Worm (Caenorhabditis elegans) whole organism, L4 larva: ENCODE measurements around the gene M01F1.8.

Experiments
- D1046.2 ChIP-seq: fragments of 200-800 bp; sonication (Bioruptor generic); IDR thresholded peaks from 2 replicates; pipeline ENCODE4 v1.3.6; 2022; ENCODE audit warnings: missing genetic modification characterization, missing compliant biosample characterization
- F44E2.7 ChIP-seq: fragments of 200-800 bp; sonication (Bioruptor generic); IDR thresholded peaks from 2 replicates; pipeline ENCODE4 v2.1.2; 2022; ENCODE audit warnings: missing genetic modification characterization, missing compliant biosample characterization
- Y5F2A.4 ChIP-seq: fragments of 200-800 bp; sonication (Bioruptor generic); optimal IDR thresholded peaks from 2 replicates; lab custom pipeline; 2018; ENCODE audit warnings: mild to moderate bottlenecking, missing genetic modification characterization, missing compliant biosample characterization
- Y75B8A.6 ChIP-seq: fragments of 200-800 bp; sonication (Bioruptor generic); IDR thresholded peaks from 2 replicates; pipeline ENCODE4 v1.3.6; 2022; ENCODE audit warnings: missing genetic modification reagents, missing genetic modification characterization, missing compliant biosample characterization
- ZK337.2 ChIP-seq: fragments of 200-800 bp; sonication (Bioruptor generic); IDR thresholded peaks from 2 replicates; pipeline ENCODE4 v1.3.6; 2022; ENCODE audit warnings: missing genetic modification reagents, missing genetic modification characterization, missing compliant biosample characterization
- ceh-28 ChIP-seq: fragments of 150-350 bp; optimal IDR thresholded peaks from 2 replicates; lab custom pipeline; 2014; ENCODE audit warnings: missing biosample characterization, missing genetic modification reagents, missing genetic modification characterization
- ceh-44 ChIP-seq: fragments of 200-800 bp; sonication (Bioruptor generic); IDR thresholded peaks from 2 replicates; pipeline ENCODE4 v1.3.6; 2022; ENCODE audit warnings: missing genetic modification reagents, missing genetic modification characterization, missing compliant biosample characterization
- ceh-62 ChIP-seq: sonication (generic microtip); optimal IDR thresholded peaks from 2 replicates; lab custom pipeline; 2017; ENCODE audit warnings: missing biosample characterization, missing genetic modification characterization
- ceh-82 ChIP-seq: sonication (generic microtip); optimal IDR thresholded peaks from 2 replicates; lab custom pipeline; 2017; ENCODE audit warnings: missing biosample characterization, missing genetic modification characterization
- ces-1 ChIP-seq: fragments of 150-350 bp; sonication (generic microtip); optimal IDR thresholded peaks from 4 replicates; lab custom pipeline; 2014; ENCODE audit warnings: missing biosample characterization, missing genetic modification reagents, missing genetic modification characterization
- cey-2 ChIP-seq: sonication (generic microtip); optimal IDR thresholded peaks from 3 replicates; lab custom pipeline; 2017; ENCODE audit warnings: missing genetic modification characterization, mild to moderate bottlenecking, missing compliant biosample characterization, antibody characterized with exemption, borderline replicate concordance; ENCODE audit not compliant: insufficient read depth
- ctbp-1 ChIP-seq: fragments of 200-800 bp; sonication (Bioruptor generic); IDR thresholded peaks from 2 replicates; pipeline ENCODE4 v1.3.6; 2022; ENCODE audit warnings: missing genetic modification reagents, missing genetic modification characterization, missing compliant biosample characterization
- daf-19 ChIP-seq: fragments of 200-800 bp; sonication (Bioruptor generic); conservative IDR thresholded peaks from 2 replicates; pipeline ENCODE4 v1.3.6; 2022; ENCODE audit warnings: missing genetic modification characterization, missing compliant biosample characterization
- dmd-8 ChIP-seq: fragments of 200-800 bp; sonication (Bioruptor generic); IDR thresholded peaks from 2 replicates; pipeline ENCODE4 v1.3.6; 2022; ENCODE audit warnings: missing genetic modification characterization, missing compliant biosample characterization
- dpl-1 ChIP-seq: fragments of 150-350 bp; optimal IDR thresholded peaks from 2 replicates; lab custom pipeline; 2014; ENCODE audit warnings: missing biosample characterization, missing genetic modification reagents, missing genetic modification characterization
- dve-1 ChIP-seq: sonication (generic microtip); optimal IDR thresholded peaks from 2 replicates; lab custom pipeline; 2017; ENCODE audit warnings: antibody characterized with exemption, mild to moderate bottlenecking, missing genetic modification characterization, missing compliant biosample characterization; ENCODE audit not compliant: insufficient read depth
- egl-43 ChIP-seq: fragments of 200-800 bp; sonication (Bioruptor generic); IDR thresholded peaks from 2 replicates; pipeline ENCODE4 v1.3.6; 2022; ENCODE audit warnings: missing genetic modification reagents, missing genetic modification characterization, missing compliant biosample characterization
- fos-1 ChIP-seq: fragments of 150-350 bp; optimal IDR thresholded peaks from 2 replicates; lab custom pipeline; 2014; ENCODE audit warnings: missing biosample characterization, missing genetic modification characterization
- lim-7 ChIP-seq: fragments of 200-800 bp; sonication (Bioruptor generic); IDR thresholded peaks from 2 replicates; pipeline ENCODE4 v1.3.6; 2022; ENCODE audit warnings: missing genetic modification characterization, missing compliant biosample characterization
- lin-1 ChIP-seq: fragments of 200-800 bp; sonication (Bioruptor generic); IDR thresholded peaks from 2 replicates; pipeline ENCODE4 v1.3.6; 2022; ENCODE audit warnings: missing genetic modification reagents, missing genetic modification characterization, missing compliant biosample characterization
- lin-38 ChIP-seq: fragments of 200-800 bp; sonication (Bioruptor generic); IDR thresholded peaks from 2 replicates; pipeline ENCODE4 v1.3.6; 2022; ENCODE audit warnings: missing genetic modification reagents, missing genetic modification characterization, missing compliant biosample characterization
- lin-39 ChIP-seq: fragments of 150-350 bp; optimal IDR thresholded peaks from 2 replicates; lab custom pipeline; 2014; ENCODE audit warnings: missing biosample characterization, missing genetic modification reagents, missing genetic modification characterization
- lir-3 ChIP-seq: sonication (generic microtip); optimal IDR thresholded peaks from 2 replicates; lab custom pipeline; 2016; ENCODE audit warnings: mild to moderate bottlenecking, missing genetic modification characterization, missing compliant biosample characterization
- lsy-2 ChIP-seq, 2 experiments: fragments of 150-350 bp in 1 of 2; sonication (generic microtip) in 1 of 2; optimal IDR thresholded peaks; 2 replicates each; lab custom pipeline; 2014 to 2017; ENCODE audit warnings: missing biosample characterization in 2 of 2, missing genetic modification characterization in 2 of 2
- madf-5 ChIP-seq, 2 experiments: fragments of 200-800 bp; sonication (Bioruptor generic); IDR thresholded peaks; 2 replicates each; pipeline ENCODE4 v1.3.6; 2022; ENCODE audit warnings: missing compliant biosample characterization in 2 of 2, missing genetic modification characterization in 2 of 2
- mdt-29 ChIP-seq: fragments of 200-800 bp; sonication (Bioruptor generic); IDR thresholded peaks from 2 replicates; pipeline ENCODE4 v1.3.6; 2022; ENCODE audit warnings: missing genetic modification reagents, missing genetic modification characterization, missing compliant biosample characterization
- mep-1 ChIP-seq: fragments of 150-350 bp; sonication (generic microtip); optimal IDR thresholded peaks from 3 replicates; lab custom pipeline; 2014; ENCODE audit warnings: missing biosample characterization, missing genetic modification characterization
- nhr-102 ChIP-seq: sonication (generic microtip); optimal IDR thresholded peaks from 2 replicates; lab custom pipeline; 2016; ENCODE audit warnings: mild to moderate bottlenecking, missing genetic modification characterization, moderate library complexity, missing compliant biosample characterization
- nhr-11 ChIP-seq: fragments of 150-350 bp; optimal IDR thresholded peaks from 2 replicates; lab custom pipeline; 2014; ENCODE audit warnings: missing biosample characterization, missing genetic modification characterization
- nhr-237 ChIP-seq: sonication (generic microtip); optimal IDR thresholded peaks from 2 replicates; lab custom pipeline; 2017; ENCODE audit warnings: missing biosample characterization, missing genetic modification characterization
- nhr-25 ChIP-seq: sonication (generic microtip); optimal IDR thresholded peaks from 2 replicates; lab custom pipeline; 2017; ENCODE audit warnings: missing genetic modification characterization, mild to moderate bottlenecking, missing compliant biosample characterization, antibody characterized with exemption, moderate library complexity, borderline replicate concordance; ENCODE audit not compliant: insufficient read depth
- nhr-28 ChIP-seq: fragments of 150-350 bp; optimal IDR thresholded peaks from 2 replicates; lab custom pipeline; 2014; ENCODE audit warnings: missing biosample characterization, missing genetic modification characterization
- nhr-42 ChIP-seq: fragments of 200-800 bp; sonication (Bioruptor generic); IDR thresholded peaks from 2 replicates; pipeline ENCODE4 v1.3.6; 2022; ENCODE audit warnings: missing genetic modification characterization, missing compliant biosample characterization
- nhr-6 ChIP-seq: fragments of 150-350 bp; optimal IDR thresholded peaks from 2 replicates; lab custom pipeline; 2014; ENCODE audit warnings: missing biosample characterization, missing genetic modification characterization
- nhr-76 ChIP-seq: fragments of 150-350 bp; optimal IDR thresholded peaks from 2 replicates; lab custom pipeline; 2014; ENCODE audit warnings: missing biosample characterization, missing genetic modification characterization
- nhr-77 ChIP-seq: fragments of 150-350 bp; optimal IDR thresholded peaks from 2 replicates; lab custom pipeline; 2014; ENCODE audit warnings: missing biosample characterization, missing genetic modification characterization
- pha-4 ChIP-seq, 2 experiments: fragments of 150-350 bp in 1 of 2; fragments of 200-800 bp in 1 of 2; sonication (Bioruptor generic) in 1 of 2; IDR thresholded peaks in 1 of 2; optimal IDR thresholded peaks in 1 of 2; 2 replicates each; pipeline versions ENCODE4 v1.3.6 to Lab custom; 2014 to 2022; ENCODE audit warnings: missing genetic modification characterization in 2 of 2, missing genetic modification reagents in 2 of 2, missing biosample characterization in 1 of 2, missing compliant biosample characterization in 1 of 2
- rbr-2 ChIP-seq: sonication (generic microtip); optimal IDR thresholded peaks from 2 replicates; lab custom pipeline; 2016; ENCODE audit warnings: missing genotype, missing genetic modification characterization, missing compliant biosample characterization
- skn-1 ChIP-seq: fragments of 150-350 bp; optimal IDR thresholded peaks from 2 replicates; lab custom pipeline; 2014; ENCODE audit warnings: missing biosample characterization, missing genetic modification characterization
- snpc-1.2 ChIP-seq: fragments of 200-800 bp; sonication (Bioruptor generic); IDR thresholded peaks from 2 replicates; pipeline ENCODE4 v1.3.6; 2022; ENCODE audit warnings: missing genetic modification reagents, missing genetic modification characterization, missing compliant biosample characterization
- snpc-4 ChIP-seq: fragments of 150-350 bp; optimal IDR thresholded peaks from 2 replicates; lab custom pipeline; 2014; ENCODE audit warnings: missing biosample characterization, missing genetic modification characterization
- spr-3 ChIP-seq: fragments of 200-800 bp; sonication (Bioruptor generic); optimal IDR thresholded peaks from 2 replicates; lab custom pipeline; 2018; ENCODE audit warnings: mild to moderate bottlenecking, missing genetic modification characterization, missing compliant biosample characterization
- unc-130 ChIP-seq: sonication (generic microtip); optimal IDR thresholded peaks from 2 replicates; lab custom pipeline; 2016; ENCODE audit warnings: missing genetic modification reagents, missing genetic modification characterization, missing compliant biosample characterization
- unc-62 ChIP-seq, 3 experiments: fragments of 150-350 bp in 1 of 3; sonication (generic microtip); optimal IDR thresholded peaks in 2 of 3; peaks in 1 of 3; 1 replicate in 1 of 3; 2 replicates in 2 of 3; lab custom pipeline; 2014 to 2017; ENCODE audit warnings: missing biosample characterization in 3 of 3, missing genetic modification characterization in 3 of 3, missing genetic modification reagents in 3 of 3, missing genotype in 1 of 3
- zag-1 ChIP-seq: fragments of 150-350 bp; optimal IDR thresholded peaks from 2 replicates; lab custom pipeline; 2014; ENCODE audit warnings: missing biosample characterization, missing genetic modification characterization
- zfp-3 ChIP-seq: fragments of 200-800 bp; sonication (Bioruptor generic); conservative IDR thresholded peaks from 2 replicates; pipeline ENCODE4 v1.3.6; 2022; ENCODE audit warnings: missing genetic modification reagents, missing genetic modification characterization, missing compliant biosample characterization
- zip-11 ChIP-seq: fragments of 200-800 bp; sonication (Bioruptor generic); IDR thresholded peaks from 2 replicates; pipeline ENCODE4 v1.3.6; 2022; ENCODE audit warnings: missing genetic modification characterization, missing compliant biosample characterization
- ztf-11 ChIP-seq: fragments of 150-350 bp; optimal IDR thresholded peaks from 2 replicates; lab custom pipeline; 2014; ENCODE audit warnings: missing biosample characterization, missing genetic modification characterization
- ztf-7 ChIP-seq: fragments of 150-350 bp; optimal IDR thresholded peaks from 2 replicates; lab custom pipeline; 2014; ENCODE audit warnings: missing biosample characterization, missing genetic modification characterization

The M01F1.8 gene

DNA sequence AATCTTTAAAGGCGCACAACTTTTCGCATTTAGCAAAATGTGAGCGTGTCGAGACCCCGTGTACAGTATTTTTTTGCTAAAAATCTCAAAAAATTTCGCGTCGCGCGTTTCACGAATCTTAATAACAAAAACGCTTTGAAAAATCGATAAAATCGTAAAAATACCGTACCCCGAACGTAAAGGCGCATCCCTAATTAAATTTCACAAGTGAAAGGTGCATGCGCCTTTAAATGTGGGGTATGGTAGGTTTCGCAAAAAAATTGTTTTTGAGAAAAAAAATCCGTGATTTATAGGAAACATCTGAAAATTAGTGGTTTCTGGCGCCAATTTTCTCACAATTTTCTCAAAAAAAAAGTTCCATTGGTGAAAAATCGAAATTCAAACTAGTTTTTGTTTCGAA is 31.8 kb upstream of the M01F1.8 start:
- peak; percentile 23; the same call in 1 of the 2 replicates for TF ChIP-seq lin-38
- TF ChIP-seq nhr-237 (tag; lab: Kevin White, UChicago): no peak
- TF ChIP-seq, all 104 proteins: peak for 1

DNA sequence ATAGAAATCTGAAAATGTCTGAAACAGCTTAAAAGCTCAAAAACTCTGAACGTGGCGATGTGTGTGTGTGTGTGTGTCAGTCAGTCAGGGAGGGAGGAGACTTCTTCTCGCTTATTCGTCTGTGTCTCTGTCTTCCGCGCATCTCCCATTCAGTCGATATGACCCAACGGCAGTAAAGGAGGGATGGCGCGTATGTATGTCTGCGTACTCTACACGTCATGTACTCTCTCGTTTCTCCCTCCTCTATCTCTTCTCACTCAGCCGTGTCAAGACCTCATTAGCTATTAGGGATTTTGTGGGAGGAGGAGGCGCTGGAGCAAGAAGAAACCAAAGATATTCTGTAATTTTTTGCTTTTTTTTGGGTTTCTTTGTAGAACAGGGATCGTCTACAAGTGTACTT is 29.7 kb upstream of the M01F1.8 start:
- TF ChIP-seq lin-1 (no peak), pha-4 (GFP tag; IDR thresholded peaks at IDR 0.05; lab: Robert Waterston, UW) (no peak), pha-4 (tag; optimal IDR thresholded peaks at IDR 0.05; lab: Kevin White, UChicago) (no peak), zag-1 (tag; lab: Kevin White, UChicago) (no peak), nhr-77 (tag; lab: Kevin White, UChicago) (no peak), zip-11 (GFP tag; lab: Robert Waterston, UW) (no peak), unc-130 (GFP tag; lab: Kevin White, UChicago) (no peak), spr-3 (GFP tag; lab: Kevin White, UChicago) (no peak), F44E2.7 (GFP tag; lab: Robert Waterston, UW) (no peak), mdt-29 (no peak), Y75B8A.6 (GFP tag; lab: Robert Waterston, UW) (no peak), dpl-1 (peak; percentile 31), ceh-82 (tag; lab: Kevin White, UChicago) (no peak), lin-39 (no peak), egl-43 (GFP tag; lab: Robert Waterston, UW) (no peak), skn-1 (tag; lab: Kevin White, UChicago) (no peak), nhr-25 (tag; lab: Kevin White, UChicago) (no peak), ces-1 (GFP tag; lab: Kevin White, UChicago) (no peak), snpc-4 (no peak), ztf-7 (tag; lab: Kevin White, UChicago) (no peak), ceh-28 (tag; lab: Kevin White, UChicago) (peak; percentile 36), nhr-237 (tag; lab: Kevin White, UChicago) (no peak), lir-3 (tag; lab: Kevin White, UChicago) (no peak), dve-1 (peak; percentile 25), lin-38 (peak; percentile 32), daf-19 (GFP tag; lab: Robert Waterston, UW) (no peak), dmd-8 (no peak), lsy-2 (tag; optimal IDR thresholded peaks at IDR 0.05; lab: Kevin White, UChicago) (peak; percentile 57 to 62), nhr-76 (tag; lab: Kevin White, UChicago) (no peak), lim-7 (GFP tag; lab: Robert Waterston, UW) (no peak), fos-1 (tag; lab: Kevin White, UChicago) (no peak), madf-5 (GFP tag; IDR thresholded peaks at IDR 0.05; lab: Robert Waterston, UW) (no peak), unc-62 (GFP tag; optimal IDR thresholded peaks at IDR 0.05 in 1 of 2; lab: Kevin White, UChicago) (peak in 1 of 2 experiments; percentile 63), unc-62 (tag; optimal IDR thresholded peaks at IDR 0.05; lab: Kevin White, UChicago) (no peak), D1046.2 (no peak), snpc-1.2 (GFP tag; lab: Robert Waterston, UW) (no peak), nhr-42 (GFP tag; lab: Robert Waterston, UW) (no peak), nhr-102 (no peak), ztf-11 (tag; lab: Kevin White, UChicago) (no peak), ceh-62 (no peak), mep-1 (tag; lab: Kevin White, UChicago) (peak; percentile 71), Y5F2A.4 (GFP tag; lab: Kevin White, UChicago) (no peak), rbr-2 (tag; lab: Kevin White, UChicago) (peak; percentile 71), nhr-28 (tag; lab: Kevin White, UChicago) (peak; percentile 53), zfp-3 (GFP tag; lab: Robert Waterston, UW) (no peak), cey-2 (tag; lab: Kevin White, UChicago) (no peak), ctbp-1 (GFP tag; lab: Robert Waterston, UW) (0 out of 2 replicates have a peak, but pooled peaks have one; percentile 44), ceh-44 (GFP tag; lab: Robert Waterston, UW) (no peak), ZK337.2 (no peak), nhr-11 (tag; lab: Kevin White, UChicago) (no peak), nhr-6 (no peak)
